Worm (Caenorhabditis elegans) whole organism, late embryonic: Measurements from ENCODE around the gene pcyt-1.

Experiments
- C08G9.2 ChIP-seq: sonication (generic microtip); optimal IDR thresholded peaks from 2 replicates; lab custom pipeline; 2016; ENCODE audit warnings: mild to moderate bottlenecking, missing genetic modification characterization, moderate library complexity, missing compliant biosample characterization
- C38D4.7 ChIP-seq: fragments of 200-800 bp; sonication (Bioruptor generic); optimal IDR thresholded peaks from 2 replicates; lab custom pipeline; 2018; ENCODE audit warnings: mild to moderate bottlenecking, missing genetic modification characterization, moderate library complexity, missing compliant biosample characterization
- F13H6.1 ChIP-seq: sonication (generic microtip); optimal IDR thresholded peaks from 2 replicates; lab custom pipeline; 2016; ENCODE audit warnings: missing genetic modification characterization, missing compliant biosample characterization
- K09A11.1 ChIP-seq: sonication (generic microtip); optimal IDR thresholded peaks from 2 replicates; lab custom pipeline; 2017; ENCODE audit warnings: antibody characterized with exemption, mild to moderate bottlenecking, missing genetic modification characterization, missing compliant biosample characterization; ENCODE audit not compliant: insufficient read depth
- Y22D7AL.16 ChIP-seq: sonication (generic microtip); optimal IDR thresholded peaks from 2 replicates; lab custom pipeline; 2016; ENCODE audit warnings: missing genetic modification characterization, missing compliant biosample characterization
- ahr-1 ChIP-seq: sonication (generic microtip); optimal IDR thresholded peaks from 2 replicates; lab custom pipeline; 2016; ENCODE audit warnings: missing genetic modification characterization, missing compliant biosample characterization
- ama-1 ChIP-seq: fragments of 150-350 bp; optimal IDR thresholded peaks from 2 replicates; lab custom pipeline; 2014
- ceh-14 ChIP-seq: sonication (generic microtip); optimal IDR thresholded peaks from 2 replicates; lab custom pipeline; 2016; ENCODE audit warnings: missing genotype, missing genetic modification characterization, missing compliant biosample characterization
- ceh-18 ChIP-seq: sonication (generic microtip); optimal IDR thresholded peaks from 2 replicates; lab custom pipeline; 2016; ENCODE audit warnings: missing genetic modification characterization, missing compliant biosample characterization
- ceh-19 ChIP-seq: fragments of 200-800 bp; sonication (Bioruptor generic); optimal IDR thresholded peaks from 2 replicates; lab custom pipeline; 2018; ENCODE audit warnings: mild to moderate bottlenecking, missing genetic modification characterization, missing compliant biosample characterization
- ceh-2 ChIP-seq: sonication (generic microtip); optimal IDR thresholded peaks from 2 replicates; lab custom pipeline; 2016; ENCODE audit warnings: missing genotype, missing genetic modification characterization, missing compliant biosample characterization
- ceh-30 ChIP-seq: fragments of 150-350 bp; optimal IDR thresholded peaks from 2 replicates; lab custom pipeline; 2014; ENCODE audit warnings: missing biosample characterization, missing genetic modification characterization
- ceh-31 ChIP-seq: sonication (generic microtip); optimal IDR thresholded peaks from 2 replicates; lab custom pipeline; 2016; ENCODE audit warnings: missing genetic modification characterization, missing compliant biosample characterization
- ceh-34 ChIP-seq: sonication (generic microtip); optimal IDR thresholded peaks from 2 replicates; lab custom pipeline; 2016; ENCODE audit warnings: mild to moderate bottlenecking, missing genetic modification characterization, missing compliant biosample characterization
- ceh-48 ChIP-seq: sonication (generic microtip); optimal IDR thresholded peaks from 2 replicates; lab custom pipeline; 2016; ENCODE audit warnings: missing genetic modification characterization, inconsistent platforms, missing compliant biosample characterization
- ceh-6 ChIP-seq: fragments of 200-800 bp; sonication (Bioruptor generic); optimal IDR thresholded peaks from 2 replicates; lab custom pipeline; 2018; ENCODE audit warnings: mild to moderate bottlenecking, missing genetic modification characterization, missing compliant biosample characterization
- ceh-9 ChIP-seq: sonication (generic microtip); optimal IDR thresholded peaks from 2 replicates; lab custom pipeline; 2016; ENCODE audit warnings: mild to moderate bottlenecking, missing genetic modification characterization, inconsistent platforms, missing compliant biosample characterization
- dmd-4 ChIP-seq: sonication (generic microtip); optimal IDR thresholded peaks from 2 replicates; lab custom pipeline; 2016; ENCODE audit warnings: borderline replicate concordance, missing genetic modification characterization, missing compliant biosample characterization
- eyg-1 ChIP-seq: sonication (generic microtip); optimal IDR thresholded peaks from 2 replicates; lab custom pipeline; 2016; ENCODE audit warnings: missing genotype, missing genetic modification characterization, missing compliant biosample characterization
- fax-1 ChIP-seq: sonication (generic microtip); optimal IDR thresholded peaks from 2 replicates; lab custom pipeline; 2016; ENCODE audit warnings: missing genotype, missing genetic modification characterization, missing compliant biosample characterization
- fkh-6 ChIP-seq: sonication (generic microtip); optimal IDR thresholded peaks from 2 replicates; lab custom pipeline; 2016; ENCODE audit warnings: missing genetic modification characterization, missing compliant biosample characterization
- hlh-13 ChIP-seq: fragments of 200-800 bp; sonication (Bioruptor generic); optimal IDR thresholded peaks from 2 replicates; lab custom pipeline; 2018; ENCODE audit warnings: mild to moderate bottlenecking, missing genetic modification characterization, missing compliant biosample characterization
- hlh-15 ChIP-seq: sonication (generic microtip); optimal IDR thresholded peaks from 2 replicates; lab custom pipeline; 2016; ENCODE audit warnings: missing genetic modification characterization, missing compliant biosample characterization
- hlh-30 ChIP-seq: sonication (generic microtip); optimal IDR thresholded peaks from 2 replicates; lab custom pipeline; 2017; ENCODE audit warnings: antibody characterized with exemption, missing genetic modification characterization, missing compliant biosample characterization; ENCODE audit not compliant: insufficient read depth
- hlh-6 ChIP-seq: sonication (generic microtip); optimal IDR thresholded peaks from 2 replicates; lab custom pipeline; 2016; ENCODE audit warnings: missing genotype, missing genetic modification characterization, missing compliant biosample characterization
- hlh-8 ChIP-seq: sonication (generic microtip); optimal IDR thresholded peaks from 2 replicates; lab custom pipeline; 2016; ENCODE audit warnings: missing genotype, missing genetic modification characterization, missing compliant biosample characterization
- lim-6 ChIP-seq: sonication (generic microtip); optimal IDR thresholded peaks from 2 replicates; lab custom pipeline; 2016; ENCODE audit warnings: missing genetic modification characterization, missing compliant biosample characterization
- lin-11 ChIP-seq: fragments of 200-800 bp; sonication (Bioruptor generic); optimal IDR thresholded peaks from 2 replicates; lab custom pipeline; 2018; ENCODE audit warnings: mild to moderate bottlenecking, missing genetic modification characterization, missing compliant biosample characterization
- madf-2 ChIP-seq: sonication (generic microtip); optimal IDR thresholded peaks from 2 replicates; lab custom pipeline; 2017; ENCODE audit warnings: missing genetic modification characterization, missing compliant biosample characterization
- nhr-11 ChIP-seq: fragments of 150-350 bp; optimal IDR thresholded peaks from 2 replicates; lab custom pipeline; 2014; ENCODE audit warnings: missing biosample characterization, missing genetic modification characterization
- npax-4 ChIP-seq: sonication (generic microtip); optimal IDR thresholded peaks from 2 replicates; lab custom pipeline; 2016; ENCODE audit warnings: missing genetic modification characterization, missing compliant biosample characterization
- odd-2 ChIP-seq: sonication (generic microtip); optimal IDR thresholded peaks from 2 replicates; lab custom pipeline; 2017; ENCODE audit warnings: antibody characterized with exemption, mild to moderate bottlenecking, missing genetic modification characterization, missing compliant biosample characterization
- pag-3 ChIP-seq: sonication (generic microtip); optimal IDR thresholded peaks from 2 replicates; lab custom pipeline; 2016; ENCODE audit warnings: missing compliant biosample characterization, missing genetic modification characterization, borderline replicate concordance
- pat-9 ChIP-seq: fragments of 200-800 bp; sonication (Bioruptor generic); optimal IDR thresholded peaks from 2 replicates; lab custom pipeline; 2018; ENCODE audit warnings: mild to moderate bottlenecking, missing genetic modification characterization, moderate library complexity, missing compliant biosample characterization
- pha-2 ChIP-seq: sonication (generic microtip); optimal IDR thresholded peaks from 2 replicates; lab custom pipeline; 2017; ENCODE audit warnings: mild to moderate bottlenecking, missing genetic modification characterization, missing compliant biosample characterization
- pros-1 ChIP-seq: fragments of 150-350 bp; optimal IDR thresholded peaks from 2 replicates; lab custom pipeline; 2014; ENCODE audit warnings: missing biosample characterization, missing genetic modification reagents, missing genetic modification characterization
- rnt-1 ChIP-seq: sonication (generic microtip); optimal IDR thresholded peaks from 2 replicates; lab custom pipeline; 2016; ENCODE audit warnings: missing genetic modification characterization, missing compliant biosample characterization
- sdc-2 ChIP-seq: sonication (generic microtip); optimal IDR thresholded peaks from 2 replicates; lab custom pipeline; 2016; ENCODE audit warnings: missing genotype, missing genetic modification characterization, missing compliant biosample characterization
- syd-9 ChIP-seq: sonication (generic microtip); optimal IDR thresholded peaks from 2 replicates; lab custom pipeline; 2016; ENCODE audit warnings: mild to moderate bottlenecking, missing genetic modification characterization, moderate library complexity, missing compliant biosample characterization
- tbx-2 ChIP-seq: sonication (generic microtip); optimal IDR thresholded peaks from 2 replicates; lab custom pipeline; 2016; ENCODE audit warnings: missing genetic modification characterization, missing compliant biosample characterization
- ttx-3 ChIP-seq: sonication (generic microtip); optimal IDR thresholded peaks from 2 replicates; lab custom pipeline; 2016; ENCODE audit warnings: missing genetic modification reagents, missing genetic modification characterization, missing compliant biosample characterization
- zip-5 ChIP-seq: sonication (generic microtip); optimal IDR thresholded peaks from 2 replicates; lab custom pipeline; 2016; ENCODE audit warnings: missing genetic modification characterization, missing compliant biosample characterization

Gene pcyt-1

ce11 chrX:7546509-7546908, 25.6 kb upstream of the pcyt-1 start, which contains the start of gene col-174:
Gene col-174, plus strand, starts transcription at chrX:7546809.
- TF ChIP-seq lin-11 (tag; lab: Kevin White, UChicago) = no peak

ce11 chrX:7547696-7548095, 24.5 kb upstream of the pcyt-1 start:
- no peak for TF ChIP-seq madf-2 (tag; lab: Kevin White, UChicago)
- no peak for TF ChIP-seq Y22D7AL.16 (tag; lab: Kevin White, UChicago)
- no peak for TF ChIP-seq npax-4 (tag; lab: Kevin White, UChicago)
- TF ChIP-seq fax-1 = no peak
- no peak for TF ChIP-seq ama-1 (lab: Kevin White, UChicago)
- no peak for TF ChIP-seq pha-2 (tag; lab: Kevin White, UChicago)
- TF ChIP-seq nhr-11 (tag; lab: Kevin White, UChicago) = no peak
- TF ChIP-seq F13H6.1 = no peak
- no peak for TF ChIP-seq hlh-30 (tag; lab: Kevin White, UChicago)
- no peak for TF ChIP-seq ceh-9 (tag; lab: Kevin White, UChicago)
- TF ChIP-seq, all 69 proteins: peak for 0

- no peak for TF ChIP-seq odd-2 (tag; lab: Kevin White, UChicago)
- TF ChIP-seq ceh-6 (GFP tag; lab: Kevin White, UChicago) = no peak
- no peak for TF ChIP-seq ahr-1 (tag; lab: Kevin White, UChicago)
Observed at ce11 chrX:7548158-7548557, 24.0 kb upstream of the pcyt-1 start, which contains the start of gene F46C8.1. Gene F46C8.1, plus strand, starts transcription at chrX:7548458.

- TF ChIP-seq pag-3 (tag; lab: Kevin White, UChicago) (no peak), hlh-8 (tag; lab: Kevin White, UChicago) (no peak), hlh-13 (GFP tag; lab: Kevin White, UChicago) (no peak), eyg-1 (no peak), sdc-2 (tag; lab: Kevin White, UChicago) (no peak), C38D4.7 (no peak), hlh-30 (tag; lab: Kevin White, UChicago) (no peak), syd-9 (no peak), C08G9.2 (tag; lab: Kevin White, UChicago) (no peak), ceh-14 (tag; lab: Kevin White, UChicago) (no peak), npax-4 (tag; lab: Kevin White, UChicago) (no peak), ceh-2 (no peak), ceh-18 (tag; lab: Kevin White, UChicago) (no peak), ceh-31 (no peak), hlh-15 (no peak), fkh-6 (tag; lab: Kevin White, UChicago) (no peak), K09A11.1 (no peak), lim-6 (tag; lab: Kevin White, UChicago) (no peak), pros-1 (tag; lab: Kevin White, UChicago) (no peak), dmd-4 (no peak)
Observed at ce11 chrX:7550452-7550851, 21.7 kb upstream of the pcyt-1 start.

ce11 chrX:7553331-7553730, 18.8 kb upstream of the pcyt-1 start:
- no peak for TF ChIP-seq rnt-1
- TF ChIP-seq tbx-2 = no peak
- no peak for TF ChIP-seq pat-9 (tag; lab: Kevin White, UChicago)
- no peak for TF ChIP-seq ceh-30 (tag; lab: Kevin White, UChicago)
- TF ChIP-seq madf-2 (tag; lab: Kevin White, UChicago) = no peak
- no peak for TF ChIP-seq sdc-2 (tag; lab: Kevin White, UChicago)
- TF ChIP-seq hlh-6 (tag; lab: Kevin White, UChicago) = no peak
- TF ChIP-seq ceh-48 (tag; lab: Kevin White, UChicago) = no peak
- no peak for TF ChIP-seq zip-5 (tag; lab: Kevin White, UChicago)
- no peak for TF ChIP-seq ceh-34 (tag; lab: Kevin White, UChicago)
- no peak for TF ChIP-seq ttx-3 (tag; lab: Kevin White, UChicago)
- TF ChIP-seq eyg-1 = no peak
- no peak for TF ChIP-seq ceh-19 (GFP tag; lab: Kevin White, UChicago)
